Worm (Caenorhabditis elegans): Measurements from ENCODE around the gene clhm-1.
A peak's percentile ranks its signal among the peaks of the same experiment; 100 is the strongest.

clhm-1 gene

ce11 chrII:6829108-6829507 lies 41.7 kb downstream of the clhm-1 start (continued):
- TF ChIP-seq hlh-4 (tag; optimal IDR thresholded peaks at IDR 0.05) (no peak), efl-3 (GFP tag; optimal IDR thresholded peaks at IDR 0.05) (no peak), fkh-4 (tag; optimal IDR thresholded peaks at IDR 0.05; ENCODE audit: borderline replicate concordance) (no peak), nhr-77 (tag; optimal IDR thresholded peaks at IDR 0.05) (peak; percentile 46), ceh-82 (tag; optimal IDR thresholded peaks at IDR 0.05) (peak in 1 of 3 experiments; percentile 23), sup-37 (GFP tag; optimal IDR thresholded peaks at IDR 0.05) (no peak), nhr-47 (tag; optimal IDR thresholded peaks at IDR 0.05) (no peak), pax-3 (tag; optimal IDR thresholded peaks at IDR 0.05) (no peak), aly-2 (tag; optimal IDR thresholded peaks at IDR 0.05) (no peak), pqm-1 (tag; optimal IDR thresholded peaks at IDR 0.05) (no peak), unc-130 (tag; optimal IDR thresholded peaks at IDR 0.05) (no peak), mef-2 (tag; optimal IDR thresholded peaks at IDR 0.05) (no peak), skn-1 (tag; optimal IDR thresholded peaks at IDR 0.05) (peak; percentile 64), dpl-1 (GFP tag; optimal IDR thresholded peaks at IDR 0.05) (peak in 1 of 3 experiments; percentile 7), C04F5.9 (tag; optimal IDR thresholded peaks at IDR 0.05) (no peak), ztf-11 (tag; optimal IDR thresholded peaks at IDR 0.05) (no peak), sox-4 (tag; optimal IDR thresholded peaks at IDR 0.05) (no peak), lin-14 (GFP tag; optimal IDR thresholded peaks at IDR 0.05) (peak; percentile 87), zip-4 (GFP tag; optimal IDR thresholded peaks at IDR 0.05) (no peak), nhr-12 (tag; optimal IDR thresholded peaks at IDR 0.05) (no peak), fos-1 (tag; optimal IDR thresholded peaks at IDR 0.05) (no peak), ceh-8 (GFP tag; optimal IDR thresholded peaks at IDR 0.05) (no peak), lin-13 (GFP tag; optimal IDR thresholded peaks at IDR 0.05) (no peak), nhr-11 (tag; optimal IDR thresholded peaks at IDR 0.05) (no peak), vab-15 (tag; optimal IDR thresholded peaks at IDR 0.05) (peak; percentile 7), mep-1 (tag; optimal IDR thresholded peaks at IDR 0.05) (peak; percentile 60), unc-98 (GFP tag; IDR thresholded peaks at IDR 0.05) (no peak), dsc-1 (tag; optimal IDR thresholded peaks at IDR 0.05) (no peak), nhr-84 (tag; optimal IDR thresholded peaks at IDR 0.05) (no peak), zag-1 (tag; optimal IDR thresholded peaks at IDR 0.05) (no peak), blmp-1 (tag; optimal IDR thresholded peaks at IDR 0.05) (peak; percentile 98), fkh-8 (tag; optimal IDR thresholded peaks at IDR 0.05) (no peak), F16B12.6 (tag; optimal IDR thresholded peaks at IDR 0.05) (no peak), ceh-90 (tag; optimal IDR thresholded peaks at IDR 0.05) (no peak), fkh-10 (GFP tag; optimal IDR thresholded peaks at IDR 0.05) (no peak), aha-1 (tag; optimal IDR thresholded peaks at IDR 0.05) (no peak), rnt-1 (tag; optimal IDR thresholded peaks at IDR 0.05) (peak; percentile 16), nhr-237 (tag; optimal IDR thresholded peaks at IDR 0.05) (no peak), snu-23 (GFP tag; optimal IDR thresholded peaks at IDR 0.05) (peak; percentile 64), xbp-1 (tag; optimal IDR thresholded peaks at IDR 0.05) (no peak), ceh-88 (GFP tag; IDR thresholded peaks at IDR 0.05) (no peak), nhr-20 (tag; optimal IDR thresholded peaks at IDR 0.05) (peak; percentile 67), egl-27 (tag; optimal IDR thresholded peaks at IDR 0.05) (peak in 1 of 2 experiments; percentile 7), nhr-85 (tag) (peak; percentile 92), hpl-2 (GFP tag; optimal IDR thresholded peaks at IDR 0.05) (no peak), elt-2 (tag; optimal IDR thresholded peaks at IDR 0.05) (peak; percentile 15), irx-1 (tag; optimal IDR thresholded peaks at IDR 0.05) (no peak), elt-3 (tag; optimal IDR thresholded peaks at IDR 0.05) (peak in 4 of 6 experiments; percentile 19 to 81 (median 36))
